Worm (Caenorhabditis elegans): Measurements from ENCODE around the gene ndua-12.

ce11 chrIV:2677687-2678086 lies 41.9 kb downstream of the ndua-12 start:
- TF ChIP-seq ztf-11 (tag; optimal IDR thresholded peaks at IDR 0.05) (no peak), ceh-28 (tag; optimal IDR thresholded peaks at IDR 0.05) (no peak), nhr-11 (tag; optimal IDR thresholded peaks at IDR 0.05) (no peak), tbx-2 (tag; optimal IDR thresholded peaks at IDR 0.05) (no peak), daf-12 (tag; optimal IDR thresholded peaks at IDR 0.05) (no peak), nhr-76 (tag; optimal IDR thresholded peaks at IDR 0.05) (no peak), nhr-237 (tag; optimal IDR thresholded peaks at IDR 0.05) (no peak)
